Worm (Caenorhabditis elegans): Measurements from ENCODE around the gene F54E2.2.

F54E2.2 gene

DNA sequence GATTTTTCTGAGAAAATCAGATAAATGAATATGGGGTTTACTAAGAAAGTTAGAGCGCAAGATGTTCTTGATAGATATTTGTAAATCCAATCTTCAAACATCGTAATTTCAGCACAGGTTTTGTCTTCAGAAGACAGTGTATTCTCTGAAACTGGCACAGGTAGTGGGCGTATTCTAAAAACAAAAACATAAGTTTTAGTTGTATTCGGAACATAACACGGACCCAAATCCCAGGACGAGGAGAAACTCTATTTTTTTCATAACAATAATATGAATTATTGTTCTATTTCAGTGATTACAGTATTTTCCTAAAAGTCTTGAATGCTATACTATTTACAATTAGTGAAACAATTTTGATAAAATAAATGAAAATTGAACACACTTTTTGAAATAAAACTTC lies 40.4 kb downstream of the F54E2.2 start, which contains the start of gene srj-45:
Gene srj-45 (minus strand): TSS at position 101 of the 400 bp plus-strand sequence.
- no peak for TF ChIP-seq sem-2 (GFP tag; optimal IDR thresholded peaks at IDR 0.05)
- TF ChIP-seq lin-13 (tag; optimal IDR thresholded peaks at IDR 0.05): no peak
- no peak for TF ChIP-seq unc-120 (tag; optimal IDR thresholded peaks at IDR 0.05; ENCODE audit: poor library complexity, severe bottlenecking)
- no peak for TF ChIP-seq sptf-1 (tag; optimal IDR thresholded peaks at IDR 0.05)
- TF ChIP-seq tbx-8 (GFP tag; optimal IDR thresholded peaks at IDR 0.05): no peak
- TF ChIP-seq nhr-76 (tag; optimal IDR thresholded peaks at IDR 0.05): no peak
- no peak for TF ChIP-seq ces-1 (GFP tag; optimal IDR thresholded peaks at IDR 0.05)
- no peak for TF ChIP-seq ham-2 (GFP tag; optimal IDR thresholded peaks at IDR 0.05)

DNA sequence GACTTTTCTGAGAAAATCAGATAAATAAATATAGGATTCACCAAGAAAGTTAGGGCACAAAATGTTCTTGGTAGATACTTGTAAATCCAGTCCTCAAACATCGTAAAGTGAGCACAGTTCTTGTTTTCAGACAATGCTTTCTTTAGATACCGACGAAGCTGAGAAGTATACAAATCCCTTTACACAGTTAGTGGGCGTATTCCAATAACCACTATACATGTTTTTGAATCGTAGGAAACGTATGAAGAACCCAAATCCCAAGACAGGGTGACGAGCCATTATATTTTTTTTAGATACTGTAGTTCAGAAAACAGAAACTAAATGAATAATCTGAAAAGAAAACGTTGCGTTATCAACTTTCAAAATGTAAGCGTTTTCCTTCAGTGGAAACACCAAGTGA lies 49.7 kb downstream of the F54E2.2 start, which contains the start of gene srj-44:
Gene srj-44 (minus strand): TSS at position 101 of the 400 bp plus-strand sequence.
- TF ChIP-seq lin-32 (GFP tag; optimal IDR thresholded peaks at IDR 0.05): no peak
- TF ChIP-seq unc-120 (tag; optimal IDR thresholded peaks at IDR 0.05; ENCODE audit: poor library complexity, severe bottlenecking): no peak
- TF ChIP-seq M03D4.4 (tag; optimal IDR thresholded peaks at IDR 0.05): no peak
- TF ChIP-seq hlh-1 (tag; optimal IDR thresholded peaks at IDR 0.05): no peak
- TF ChIP-seq flh-1 (GFP tag; optimal IDR thresholded peaks at IDR 0.05): no peak
- no peak for TF ChIP-seq sem-2 (GFP tag; optimal IDR thresholded peaks at IDR 0.05)
- no peak for TF ChIP-seq elt-3 (tag; optimal IDR thresholded peaks at IDR 0.05)
- TF ChIP-seq ham-2 (GFP tag; optimal IDR thresholded peaks at IDR 0.05): no peak
- no peak for TF ChIP-seq nhr-76 (tag; optimal IDR thresholded peaks at IDR 0.05)

All from whole organism, mixed stage, embryonic.